Fruit fly (Drosophila melanogaster): ENCODE data around the gene CG14324.

Gene CG14324

dm6 chr3R:17601866-17602265 is 16.7 kb downstream of the CG14324 start:
- no peak for TF ChIP-seq bsh (GFP tag; optimal IDR thresholded peaks at IDR 0.05)
- TF ChIP-seq tgo (GFP tag; IDR thresholded peaks at IDR 0.05): no peak
- peak; percentile 53 for TF ChIP-seq Nf-YC (tag; optimal IDR thresholded peaks at IDR 0.05)
- TF ChIP-seq Nf-YB (GFP tag; optimal IDR thresholded peaks at IDR 0.05): peak; percentile 72
- TF ChIP-seq unpg (GFP tag; optimal IDR thresholded peaks at IDR 0.05): no peak
- TF ChIP-seq hb (GFP tag; IDR thresholded peaks at IDR 0.05; ENCODE audit: partially characterized antibody): no peak
- TF ChIP-seq run (tag; optimal IDR thresholded peaks at IDR 0.05): no peak
- TF ChIP-seq Med (GFP tag): peak; percentile 36

DNA sequence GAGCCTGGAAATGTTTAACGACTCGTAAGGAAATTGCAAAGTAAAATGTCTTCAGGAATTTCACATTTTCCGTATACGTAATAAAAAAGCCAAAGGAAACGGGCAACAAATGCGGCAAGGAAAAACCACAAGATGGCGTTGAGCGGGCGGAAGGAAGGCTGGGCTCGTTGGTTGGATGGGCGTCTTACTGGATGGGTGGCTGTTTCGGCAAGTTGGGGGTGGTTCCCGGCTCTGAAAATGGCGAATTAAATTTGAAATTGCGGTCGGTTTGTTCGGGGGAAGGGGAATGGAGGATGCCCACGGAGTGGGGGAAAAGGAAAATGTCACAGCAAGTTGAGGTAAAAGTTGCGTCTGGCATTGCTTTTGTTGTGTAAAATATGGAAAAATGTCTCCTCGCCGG is 18.9 kb downstream of the CG14324 start:
- TF ChIP-seq Nf-YC (tag; optimal IDR thresholded peaks at IDR 0.05): peak; percentile 79
- peak; percentile 83 for TF ChIP-seq Nf-YB (GFP tag; optimal IDR thresholded peaks at IDR 0.05)
- 0 out of 3 replicates have a peak, but pooled peaks have one; percentile 27 for TF ChIP-seq z (GFP tag; IDR thresholded peaks at IDR 0.05)
- no peak for TF ChIP-seq CG8765 (GFP tag; IDR thresholded peaks at IDR 0.05)
- TF ChIP-seq lmd (GFP tag; IDR thresholded peaks at IDR 0.05): peak; percentile 6; the same call in 1 of the 2 replicates
- no peak for TF ChIP-seq Gsc (GFP tag; IDR thresholded peaks at IDR 0.05)
- no peak for TF ChIP-seq toy (GFP tag; IDR thresholded peaks at IDR 0.05)
- TF ChIP-seq chn (GFP tag; optimal IDR thresholded peaks at IDR 0.05): no peak
- TF ChIP-seq hb (GFP tag; IDR thresholded peaks at IDR 0.05; ENCODE audit: partially characterized antibody): 0 out of 3 replicates have a peak, but pooled peaks have one; percentile 40

DNA sequence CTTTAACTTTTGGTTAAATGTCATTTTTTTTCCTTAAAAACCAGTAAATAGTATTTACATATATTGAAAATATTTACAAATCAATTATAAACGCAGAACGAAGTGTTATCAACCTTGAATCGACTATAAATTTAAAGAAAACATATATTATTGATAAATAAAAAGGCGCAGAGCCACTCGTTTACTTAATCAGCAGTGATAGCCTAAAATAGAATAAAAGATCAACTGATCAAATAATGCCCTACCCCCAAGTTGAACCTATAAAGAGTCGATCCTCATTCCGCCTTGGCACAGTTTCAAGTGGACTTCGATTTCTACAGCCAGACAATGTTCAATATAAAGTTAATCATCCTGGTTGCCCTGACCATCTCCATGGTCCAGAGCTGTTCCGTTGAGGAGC is 22.4 kb downstream of the CG14324 start, which contains the start of gene CG7606:
Gene CG7606, plus strand, starts transcription at position 301 of the 400 bp plus-strand sequence.
- TF ChIP-seq dati (GFP tag; IDR thresholded peaks at IDR 0.05) (no peak), CG2875 (GFP tag; optimal IDR thresholded peaks at IDR 0.05) (no peak), hbn (GFP tag; IDR thresholded peaks at IDR 0.05; ENCODE audit: partially characterized antibody) (no peak), CG9215 (GFP tag; IDR thresholded peaks at IDR 0.05) (no peak), CG7928 (GFP tag; optimal IDR thresholded peaks at IDR 0.05) (no peak), Hr51 (GFP tag; optimal IDR thresholded peaks at IDR 0.05) (no peak), onecut (GFP tag; IDR thresholded peaks at IDR 0.05) (no peak), Poxn (GFP tag; IDR thresholded peaks at IDR 0.05) (no peak), CG18011 (GFP tag; optimal IDR thresholded peaks at IDR 0.05) (no peak), CG31224 (GFP tag; IDR thresholded peaks at IDR 0.05) (no peak), sug (tag; optimal IDR thresholded peaks at IDR 0.05) (no peak), CG10147 (GFP tag; optimal IDR thresholded peaks at IDR 0.05) (no peak), CG5245 (GFP tag; optimal IDR thresholded peaks at IDR 0.05) (no peak), usp (GFP tag; optimal IDR thresholded peaks at IDR 0.05) (no peak), CG6689 (GFP tag; IDR thresholded peaks at IDR 0.05) (no peak)

DNA sequence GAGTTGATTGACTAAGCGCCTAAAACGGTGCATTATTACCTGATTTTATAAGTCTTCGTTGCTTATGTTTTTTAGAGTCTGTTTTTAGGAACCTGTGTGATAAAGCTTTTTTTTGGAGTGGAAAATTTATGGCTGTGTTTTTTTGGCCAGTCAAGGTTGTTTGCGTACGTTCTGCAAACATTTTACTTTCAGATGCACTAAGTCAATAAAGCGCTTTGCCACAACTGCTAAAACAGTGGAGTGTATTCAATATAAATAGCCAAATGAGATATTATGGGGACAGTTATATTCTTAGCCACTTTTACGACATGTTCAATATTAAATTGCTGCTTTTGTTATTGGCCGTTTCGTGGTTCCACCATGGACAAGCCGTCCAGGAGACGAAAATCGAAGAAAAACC is 23.5 kb downstream of the CG14324 start, which contains the start of gene Sgs5:
Gene Sgs5, plus strand, starts transcription at position 279 of the 400 bp plus-strand sequence.
- TF ChIP-seq fd3F (GFP tag; optimal IDR thresholded peaks at IDR 0.05) (no peak), Fer2 (tag; optimal IDR thresholded peaks at IDR 0.05) (no peak), hbn (GFP tag; IDR thresholded peaks at IDR 0.05; ENCODE audit: partially characterized antibody) (no peak), ase (GFP tag; IDR thresholded peaks at IDR 0.05) (no peak), CG11696 (GFP tag; IDR thresholded peaks at IDR 0.05) (no peak), NC2β (GFP tag; optimal IDR thresholded peaks at IDR 0.05) (no peak), H15 (GFP tag; IDR thresholded peaks at IDR 0.05) (no peak), Dbx (GFP tag; IDR thresholded peaks at IDR 0.05) (no peak), mam (GFP tag; optimal IDR thresholded peaks at IDR 0.05) (no peak), Dfd (GFP tag; optimal IDR thresholded peaks at IDR 0.05) (no peak), CG11398 (GFP tag; optimal IDR thresholded peaks at IDR 0.05) (no peak), CG8089 (GFP tag; optimal IDR thresholded peaks at IDR 0.05) (no peak), sug (tag; optimal IDR thresholded peaks at IDR 0.05) (no peak), Oli (tag; optimal IDR thresholded peaks at IDR 0.05) (no peak), p53 (GFP tag; optimal IDR thresholded peaks at IDR 0.05) (no peak), gsb (GFP tag; IDR thresholded peaks at IDR 0.05) (no peak), croc (GFP tag; conservative IDR thresholded peaks at IDR 0.05) (no peak)

Data from whole organism, embryonic.